Fruit fly (Drosophila melanogaster): ENCODE results near the gene CG42500.

Gene CG42500

dm6 chr3R:14116088-14116487 lies 36.4 kb downstream of the CG42500 start:
- TF ChIP-seq Pif1B (GFP tag; optimal IDR thresholded peaks at IDR 0.05) (no peak), CG4496 (GFP tag; IDR thresholded peaks at IDR 0.05) (no peak), CG8301 (tag; optimal IDR thresholded peaks at IDR 0.05) (no peak), CG10348 (GFP tag; IDR thresholded peaks at IDR 0.05) (no peak), CG8159 (tag; optimal IDR thresholded peaks at IDR 0.05) (no peak), EcR (GFP tag; optimal IDR thresholded peaks at IDR 0.05) (no peak), CG13204 (GFP tag; optimal IDR thresholded peaks at IDR 0.05) (no peak)

DNA sequence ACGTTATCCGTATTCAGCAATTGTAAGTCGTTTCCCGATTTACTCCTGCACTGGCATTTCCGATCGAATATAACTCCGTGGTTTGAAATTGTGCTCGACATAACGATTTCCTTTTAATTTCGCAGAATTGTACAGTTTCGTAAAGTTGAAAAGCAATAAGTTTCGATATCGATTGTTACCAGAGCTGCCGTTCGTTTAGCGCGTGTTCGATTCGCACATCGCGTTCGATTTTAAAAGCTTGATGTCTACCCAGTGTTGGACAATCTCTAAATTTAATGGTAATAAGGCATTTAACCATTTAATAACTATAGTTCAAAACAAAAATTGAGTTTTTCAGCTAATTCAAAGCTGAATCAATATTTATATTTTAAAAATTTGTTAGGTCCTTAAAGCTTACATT lies 40.4 kb downstream of the CG42500 start, which contains the start of gene CG14357:
TSS of gene CG14357 (minus strand) at position 101 of the 400 bp plus-strand sequence.
- TF ChIP-seq CG34367 (tag; optimal IDR thresholded peaks at IDR 0.05) (no peak), Ets98B (GFP tag; IDR thresholded peaks at IDR 0.05) (no peak), Snoo (tag; optimal IDR thresholded peaks at IDR 0.05) (no peak), EcR (GFP tag; optimal IDR thresholded peaks at IDR 0.05) (no peak), CG10348 (GFP tag; IDR thresholded peaks at IDR 0.05) (no peak)

DNA sequence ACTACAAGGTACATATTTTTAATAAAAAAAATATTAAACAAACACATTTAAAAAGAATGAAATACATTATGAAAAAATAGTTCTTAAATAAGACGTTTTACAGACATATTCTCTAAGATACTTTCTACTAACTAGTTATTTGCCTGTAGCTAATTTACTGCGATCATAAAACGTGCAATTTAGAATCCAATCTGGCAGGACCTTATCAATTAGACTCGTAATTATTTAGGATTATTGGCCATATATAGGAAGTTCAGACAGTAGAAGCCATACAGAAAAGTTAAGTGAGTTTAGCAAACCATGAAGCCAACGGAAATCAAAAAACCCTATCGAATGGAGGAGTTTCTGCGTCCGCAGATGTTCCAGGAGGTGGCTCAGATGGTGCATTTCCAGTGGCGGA lies 43.3 kb downstream of the CG42500 start, which contains the start of gene Or88a:
TSS of gene Or88a (plus strand) at position 301 of the 400 bp plus-strand sequence.
- no peak for TF ChIP-seq CG8301 (tag; optimal IDR thresholded peaks at IDR 0.05)
- no peak for TF ChIP-seq CG8159 (tag; optimal IDR thresholded peaks at IDR 0.05)
- TF ChIP-seq Snoo (tag; optimal IDR thresholded peaks at IDR 0.05): no peak
- no peak for TF ChIP-seq CG34367 (tag; optimal IDR thresholded peaks at IDR 0.05)
- TF ChIP-seq CG12605 (GFP tag; IDR thresholded peaks at IDR 0.05): no peak
- no peak for TF ChIP-seq Pif1B (GFP tag; optimal IDR thresholded peaks at IDR 0.05)
- TF ChIP-seq CG14655 (GFP tag; optimal IDR thresholded peaks at IDR 0.05): no peak
- no peak for TF ChIP-seq CG15710 (tag; optimal IDR thresholded peaks at IDR 0.05)
- TF ChIP-seq CG4496 (GFP tag; IDR thresholded peaks at IDR 0.05): no peak
- TF ChIP-seq CG32121 (GFP tag; IDR thresholded peaks at IDR 0.05): no peak
- TF ChIP-seq CG17806 (tag; optimal IDR thresholded peaks at IDR 0.05): no peak
- TF ChIP-seq EcR (GFP tag; optimal IDR thresholded peaks at IDR 0.05): no peak
- TF ChIP-seq Ets98B (GFP tag; IDR thresholded peaks at IDR 0.05): no peak
- TF ChIP-seq rn (GFP tag; IDR thresholded peaks at IDR 0.05): no peak
- no peak for TF ChIP-seq Pif1A (GFP tag; optimal IDR thresholded peaks at IDR 0.05)
- no peak for TF ChIP-seq fd96Ca (GFP tag; IDR thresholded peaks at IDR 0.05)
- no peak for TF ChIP-seq D1 (tag; optimal IDR thresholded peaks at IDR 0.05)
- TF ChIP-seq CG13204 (GFP tag; optimal IDR thresholded peaks at IDR 0.05): no peak
- no peak for TF ChIP-seq CG9948 (tag; optimal IDR thresholded peaks at IDR 0.05)

- peak; percentile 20 for TF ChIP-seq CG8159 (tag; optimal IDR thresholded peaks at IDR 0.05)
- TF ChIP-seq CG34367 (tag; optimal IDR thresholded peaks at IDR 0.05): no peak
- 0 out of 2 replicates have a peak, but pooled peaks have one; percentile 35 for TF ChIP-seq rn (GFP tag; IDR thresholded peaks at IDR 0.05)
- peak; percentile 60; the same call in 2 of the 3 replicates for TF ChIP-seq CG4496 (GFP tag; IDR thresholded peaks at IDR 0.05)
- no peak for TF ChIP-seq CG10348 (GFP tag; IDR thresholded peaks at IDR 0.05)
- TF ChIP-seq CG32121 (GFP tag; IDR thresholded peaks at IDR 0.05): peak; percentile 74
- TF ChIP-seq Pif1A (GFP tag; optimal IDR thresholded peaks at IDR 0.05): peak; percentile 14
- TF ChIP-seq CG15710 (tag; optimal IDR thresholded peaks at IDR 0.05): no peak
- TF ChIP-seq Pif1B (GFP tag; optimal IDR thresholded peaks at IDR 0.05): peak; percentile 8
- peak; percentile 70 for TF ChIP-seq CG12605 (GFP tag; IDR thresholded peaks at IDR 0.05)
- peak; percentile 70; the same call in 1 of the 2 replicates for TF ChIP-seq Ets98B (GFP tag; IDR thresholded peaks at IDR 0.05)
- TF ChIP-seq gl (tag; optimal IDR thresholded peaks at IDR 0.05): no peak
- peak; percentile 14 for TF ChIP-seq D1 (tag; optimal IDR thresholded peaks at IDR 0.05)
- TF ChIP-seq fd96Ca (GFP tag; IDR thresholded peaks at IDR 0.05): peak; percentile 68; the same call in 2 of the 3 replicates
- TF ChIP-seq CG14655 (GFP tag; optimal IDR thresholded peaks at IDR 0.05): peak; percentile 40
- TF ChIP-seq CG17806 (tag; optimal IDR thresholded peaks at IDR 0.05): no peak
- peak; percentile 16 for TF ChIP-seq CG9948 (tag; optimal IDR thresholded peaks at IDR 0.05)
Measured at dm6 chr3R:14108158-14108921, 44.1 kb downstream of the CG42500 start, which contains the start of gene CG12402. Gene CG12402 (minus strand): TSS chr3R:14108321.

dm6 chr3R:14107597-14107996 lies 44.9 kb downstream of the CG42500 start:
- TF ChIP-seq Snoo (tag; optimal IDR thresholded peaks at IDR 0.05): no peak
- TF ChIP-seq Pif1B (GFP tag; optimal IDR thresholded peaks at IDR 0.05): no peak
- TF ChIP-seq CG32121 (GFP tag; IDR thresholded peaks at IDR 0.05): no peak
- no peak for TF ChIP-seq CG12605 (GFP tag; IDR thresholded peaks at IDR 0.05)
- TF ChIP-seq CG34367 (tag; optimal IDR thresholded peaks at IDR 0.05): no peak

DNA sequence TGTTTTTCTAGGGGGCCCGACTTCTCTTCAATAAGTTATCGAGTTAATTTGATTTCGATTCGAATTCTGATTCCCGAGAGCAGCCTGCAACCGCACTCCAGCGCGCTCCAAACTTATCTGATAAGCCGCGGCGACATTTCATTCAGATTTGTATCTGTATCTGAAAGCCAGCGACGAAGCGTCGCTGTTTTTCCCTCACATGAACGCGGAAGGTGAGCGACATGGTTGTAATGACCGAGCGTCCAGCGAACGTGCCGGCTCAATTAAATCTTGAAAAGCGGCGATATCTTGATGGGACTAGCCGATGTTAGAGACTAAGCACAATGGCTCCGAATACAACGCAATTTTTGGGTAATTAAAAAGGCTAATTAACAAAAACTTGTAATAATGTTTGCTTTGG lies 49.4 kb downstream of the CG42500 start, which contains the start of gene PK1-R:
TSS of gene PK1-R (minus strand) at position 101 of the 400 bp plus-strand sequence.
- TF ChIP-seq CG32121 (GFP tag; IDR thresholded peaks at IDR 0.05) (no peak), CG15710 (tag; optimal IDR thresholded peaks at IDR 0.05) (no peak), CG8159 (tag; optimal IDR thresholded peaks at IDR 0.05) (no peak), D1 (tag; optimal IDR thresholded peaks at IDR 0.05) (no peak), gl (tag; optimal IDR thresholded peaks at IDR 0.05) (no peak), Pif1B (GFP tag; optimal IDR thresholded peaks at IDR 0.05) (no peak), rn (GFP tag; IDR thresholded peaks at IDR 0.05) (no peak), CG14655 (GFP tag; optimal IDR thresholded peaks at IDR 0.05) (no peak), Ets98B (GFP tag; IDR thresholded peaks at IDR 0.05) (no peak), fd96Ca (GFP tag; IDR thresholded peaks at IDR 0.05) (no peak), CG12605 (GFP tag; IDR thresholded peaks at IDR 0.05) (no peak)
